Worm (Caenorhabditis elegans): ENCODE results near the gene nkb-3.

The nkb-3 gene

DNA sequence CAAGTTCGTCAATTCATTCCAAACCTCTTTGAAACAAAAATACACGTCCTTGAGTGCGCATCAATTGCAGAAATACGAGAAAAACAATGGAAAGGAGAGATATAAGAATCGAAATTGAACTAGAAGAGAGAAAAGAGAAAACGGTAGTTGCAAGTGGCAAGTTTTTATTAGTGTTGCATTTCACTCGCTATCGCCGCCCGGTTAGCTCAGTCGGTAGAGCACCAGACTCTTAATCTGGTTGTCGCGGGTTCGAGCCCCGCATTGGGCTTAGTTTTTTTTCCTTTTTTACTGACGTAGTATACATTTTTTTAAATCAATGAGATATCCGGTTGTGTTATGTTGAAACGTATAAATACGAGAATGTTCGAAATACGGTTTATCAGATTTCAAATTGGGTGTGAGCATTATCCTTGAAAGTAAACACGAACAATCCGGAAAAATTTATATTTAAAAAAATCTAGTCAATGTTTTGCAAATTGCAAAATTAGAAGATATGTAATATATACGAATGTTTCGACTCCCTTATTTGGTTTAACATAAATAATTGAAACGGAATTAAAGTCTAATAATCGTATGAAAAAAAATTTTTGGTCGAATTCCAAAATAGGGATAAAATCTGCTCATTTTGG, 11.2 kb upstream of the nkb-3 start (continued):
- TF ChIP-seq ceh-88 (GFP tag; IDR thresholded peaks at IDR 0.05) = no peak
- TF ChIP-seq unc-130 (tag; optimal IDR thresholded peaks at IDR 0.05) = no peak
- TF ChIP-seq mef-2 (tag; optimal IDR thresholded peaks at IDR 0.05) = no peak
- no peak for TF ChIP-seq ets-5 (GFP tag; IDR thresholded peaks at IDR 0.05)
- peak in 1 of 2 experiments; percentile 13 for TF ChIP-seq lin-35 (GFP tag; optimal IDR thresholded peaks at IDR 0.05)
- TF ChIP-seq dpl-1 (GFP tag; optimal IDR thresholded peaks at IDR 0.05) = no peak
- no peak for TF ChIP-seq ces-1 (GFP tag; optimal IDR thresholded peaks at IDR 0.05)
- TF ChIP-seq ama-1 (optimal IDR thresholded peaks at IDR 0.05) = no peak
- no peak for TF ChIP-seq ceh-90 (tag; optimal IDR thresholded peaks at IDR 0.05)
- TF ChIP-seq dsc-1 (tag; optimal IDR thresholded peaks at IDR 0.05) = peak; percentile 58
- TF ChIP-seq ceh-82 (tag; optimal IDR thresholded peaks at IDR 0.05) = no peak
- TF ChIP-seq mep-1 (tag; optimal IDR thresholded peaks at IDR 0.05) = no peak
- TF ChIP-seq C04F5.9 (tag; optimal IDR thresholded peaks at IDR 0.05) = no peak
- no peak for TF ChIP-seq aha-1 (tag; optimal IDR thresholded peaks at IDR 0.05)
- peak; percentile 32 for TF ChIP-seq tbx-2 (tag; optimal IDR thresholded peaks at IDR 0.05)
- TF ChIP-seq fkh-10 (GFP tag; optimal IDR thresholded peaks at IDR 0.05) = no peak
- TF ChIP-seq lin-39 (tag; optimal IDR thresholded peaks at IDR 0.05) = no peak
- peak; percentile 39 for TF ChIP-seq xbp-1 (tag; optimal IDR thresholded peaks at IDR 0.05)
- TF ChIP-seq ztf-4 (tag; optimal IDR thresholded peaks at IDR 0.05) = no peak
- TF ChIP-seq hlh-4 (tag; optimal IDR thresholded peaks at IDR 0.05) = no peak
- TF ChIP-seq nhr-90 (tag; optimal IDR thresholded peaks at IDR 0.05; ENCODE audit: poor library complexity) = peak; percentile 59
- TF ChIP-seq nhr-76 (tag; optimal IDR thresholded peaks at IDR 0.05) = no peak
- no peak for TF ChIP-seq zip-4 (GFP tag; optimal IDR thresholded peaks at IDR 0.05)
- TF ChIP-seq grh-1 (GFP tag; IDR thresholded peaks at IDR 0.05) = no peak
- no peak for TF ChIP-seq unc-98 (GFP tag; IDR thresholded peaks at IDR 0.05)
- peak; percentile 84 for TF ChIP-seq nhr-85 (tag)
- TF ChIP-seq irx-1 (tag; optimal IDR thresholded peaks at IDR 0.05) = peak; percentile 30
- TF ChIP-seq pqm-1 (tag; optimal IDR thresholded peaks at IDR 0.05) = no peak
- TF ChIP-seq sox-4 (tag; optimal IDR thresholded peaks at IDR 0.05) = no peak
- no peak for TF ChIP-seq ceh-63 (GFP tag; optimal IDR thresholded peaks at IDR 0.05)
- TF ChIP-seq efl-3 (GFP tag; optimal IDR thresholded peaks at IDR 0.05) = no peak
- TF ChIP-seq C34B4.2 (tag; optimal IDR thresholded peaks at IDR 0.05) = no peak
- TF ChIP-seq fkh-4 (tag; optimal IDR thresholded peaks at IDR 0.05; ENCODE audit: borderline replicate concordance) = no peak
- no peak for TF ChIP-seq unc-30 (tag; optimal IDR thresholded peaks at IDR 0.05)
- no peak for TF ChIP-seq egl-27 (tag; optimal IDR thresholded peaks at IDR 0.05)
- TF ChIP-seq nhr-12 (tag; optimal IDR thresholded peaks at IDR 0.05) = no peak
- no peak for TF ChIP-seq snpc-4 (tag; optimal IDR thresholded peaks at IDR 0.05)
- TF ChIP-seq sup-37 (GFP tag; optimal IDR thresholded peaks at IDR 0.05) = peak; percentile 19
- TF ChIP-seq aly-2 (tag; optimal IDR thresholded peaks at IDR 0.05) = no peak
- TF ChIP-seq hlh-17 (GFP tag; optimal IDR thresholded peaks at IDR 0.05; ENCODE audit: borderline replicate concordance) = no peak
- peak; percentile 64 for TF ChIP-seq nhr-71 (tag; optimal IDR thresholded peaks at IDR 0.05)
- no peak for TF ChIP-seq nhr-84 (tag; optimal IDR thresholded peaks at IDR 0.05)
- peak; percentile 13 for TF ChIP-seq blmp-1 (tag; optimal IDR thresholded peaks at IDR 0.05)
- no peak for TF ChIP-seq mab-9 (GFP tag; IDR thresholded peaks at IDR 0.05)
- no peak for TF ChIP-seq jun-1 (tag; optimal IDR thresholded peaks at IDR 0.05)
- TF ChIP-seq lin-14 (GFP tag; optimal IDR thresholded peaks at IDR 0.05) = peak; percentile 32
- no peak for TF ChIP-seq lsy-2 (tag; optimal IDR thresholded peaks at IDR 0.05)
- peak in 2 of 6 experiments; percentile 21 to 46 for TF ChIP-seq elt-3 (tag; optimal IDR thresholded peaks at IDR 0.05)
- TF ChIP-seq unc-86 (tag; optimal IDR thresholded peaks at IDR 0.05) = no peak
- TF ChIP-seq nhr-47 (tag; optimal IDR thresholded peaks at IDR 0.05) = peak; percentile 52
- no peak for TF ChIP-seq lin-15B (tag; optimal IDR thresholded peaks at IDR 0.05)
- no peak for TF ChIP-seq nhr-11 (tag; optimal IDR thresholded peaks at IDR 0.05)
- peak; percentile 76 for TF ChIP-seq snu-23 (GFP tag; optimal IDR thresholded peaks at IDR 0.05)
